Worm (Caenorhabditis elegans) whole organism, young adult: ENCODE measurements around the gene sng-1.
A peak's percentile ranks its signal among the peaks of the same experiment; 100 is the strongest.
"Not testable (repeated sequence)": the region's sequence is repeated elsewhere in the genome, so short reads cannot be mapped to it uniquely, and the experiment has no call there.

Experiments used
- B0336.3 ChIP-seq: fragments of 200-800 bp; sonication (Bioruptor generic); IDR thresholded peaks from 2 replicates; pipeline ENCODE4 v1.3.6; 2022; ENCODE audit warnings: missing genetic modification characterization, missing compliant biosample characterization
- D2030.7 ChIP-seq: fragments of 200-800 bp; sonication (Bioruptor generic); IDR thresholded peaks from 2 replicates; pipeline ENCODE4 v1.3.6; 2022; ENCODE audit warnings: missing genetic modification reagents, missing genetic modification characterization, missing compliant biosample characterization
- F10E7.11 ChIP-seq: sonication (generic microtip); optimal IDR thresholded peaks from 2 replicates; lab custom pipeline; 2017; ENCODE audit warnings: mild to moderate bottlenecking, missing genetic modification characterization, moderate library complexity, missing compliant biosample characterization
- F23B12.7 ChIP-seq: sonication (generic microtip); optimal IDR thresholded peaks from 2 replicates; lab custom pipeline; 2017; ENCODE audit warnings: missing genetic modification characterization, mild to moderate bottlenecking, missing compliant biosample characterization, antibody characterized with exemption, moderate library complexity; ENCODE audit not compliant: insufficient read depth
- F39B2.1 ChIP-seq: fragments of 200-800 bp; sonication (Bioruptor generic); IDR thresholded peaks from 2 replicates; pipeline ENCODE4 v1.3.6; 2022; ENCODE audit warnings: missing genetic modification reagents, missing genetic modification characterization, missing compliant biosample characterization
- F49E8.2 ChIP-seq: sonication (generic microtip); optimal IDR thresholded peaks from 3 replicates; lab custom pipeline; 2017; ENCODE audit warnings: missing genetic modification characterization, mild to moderate bottlenecking, missing compliant biosample characterization, antibody characterized with exemption, moderate library complexity; ENCODE audit not compliant: insufficient read depth
- F52B5.7 ChIP-seq: sonication (generic microtip); optimal IDR thresholded peaks from 2 replicates; lab custom pipeline; 2016; ENCODE audit warnings: mild to moderate bottlenecking, missing genetic modification characterization, missing compliant biosample characterization
- F55B11.4 ChIP-seq: sonication (generic microtip); optimal IDR thresholded peaks from 2 replicates; lab custom pipeline; 2016; ENCODE audit warnings: missing compliant biosample characterization, missing genetic modification characterization, borderline replicate concordance; ENCODE audit not compliant: insufficient read depth
- F57A8.1 ChIP-seq: fragments of 200-800 bp; sonication (Bioruptor generic); optimal IDR thresholded peaks from 2 replicates; lab custom pipeline; 2018; ENCODE audit warnings: mild to moderate bottlenecking, missing genetic modification characterization, moderate library complexity, missing compliant biosample characterization
- F57C9.4 ChIP-seq: sonication (generic microtip); optimal IDR thresholded peaks from 2 replicates; lab custom pipeline; 2017; ENCODE audit warnings: mild to moderate bottlenecking, missing genetic modification characterization, missing compliant biosample characterization
- Y95B8A.8 ChIP-seq: fragments of 200-800 bp; sonication (Bioruptor generic); IDR thresholded peaks from 2 replicates; pipeline ENCODE4 v1.3.6; 2022; ENCODE audit warnings: missing genetic modification reagents, missing genetic modification characterization, missing compliant biosample characterization
- atf-7 ChIP-seq: sonication (generic microtip); optimal IDR thresholded peaks from 2 replicates; lab custom pipeline; 2017; ENCODE audit warnings: mild to moderate bottlenecking, missing genetic modification characterization, missing compliant biosample characterization
- attf-5 ChIP-seq: fragments of 200-800 bp; sonication (Bioruptor generic); optimal IDR thresholded peaks from 2 replicates; lab custom pipeline; 2018; ENCODE audit warnings: mild to moderate bottlenecking, missing genetic modification characterization, missing compliant biosample characterization
- ceh-79 ChIP-seq: sonication (generic microtip); optimal IDR thresholded peaks from 2 replicates; lab custom pipeline; 2017; ENCODE audit warnings: mild to moderate bottlenecking, missing genetic modification characterization, missing compliant biosample characterization
- die-1 ChIP-seq: sonication (generic microtip); optimal IDR thresholded peaks from 2 replicates; lab custom pipeline; 2016; ENCODE audit warnings: missing genotype, mild to moderate bottlenecking, missing genetic modification characterization, missing compliant biosample characterization
- dpl-1 ChIP-seq: fragments of 150-350 bp; optimal IDR thresholded peaks from 2 replicates; lab custom pipeline; 2014; ENCODE audit warnings: missing biosample characterization, missing genetic modification reagents, missing genetic modification characterization
- egl-44 ChIP-seq: fragments of 200-800 bp; sonication (Bioruptor generic); IDR thresholded peaks from 2 replicates; pipeline ENCODE4 v1.3.6; 2022; ENCODE audit warnings: missing genetic modification reagents, missing genetic modification characterization, missing compliant biosample characterization
- ets-4 ChIP-seq: fragments of 200-800 bp; sonication (Bioruptor generic); optimal IDR thresholded peaks from 2 replicates; lab custom pipeline; 2018; ENCODE audit warnings: mild to moderate bottlenecking, missing genetic modification characterization, missing compliant biosample characterization
- gei-17 ChIP-seq: fragments of 200-800 bp; sonication (Bioruptor generic); optimal IDR thresholded peaks from 2 replicates; lab custom pipeline; 2018; ENCODE audit warnings: mild to moderate bottlenecking, missing genetic modification characterization, missing compliant biosample characterization
- him-1 ChIP-seq: sonication (generic microtip); optimal IDR thresholded peaks from 2 replicates; lab custom pipeline; 2016; ENCODE audit warnings: missing genotype, missing genetic modification reagents, missing genetic modification characterization, missing compliant biosample characterization
- hsf-1 ChIP-seq: fragments of 200-800 bp; sonication (Bioruptor generic); IDR thresholded peaks from 2 replicates; pipeline ENCODE4 v1.3.6; 2022; ENCODE audit warnings: missing genetic modification reagents, missing genetic modification characterization, missing compliant biosample characterization
- let-607 ChIP-seq, 2 experiments: fragments of 200-800 bp in 1 of 2; sonication (Bioruptor generic) in 1 of 2; sonication (generic microtip) in 1 of 2; optimal IDR thresholded peaks; 2 replicates each; lab custom pipeline; 2016 to 2018; ENCODE audit warnings: mild to moderate bottlenecking in 2 of 2, missing compliant biosample characterization in 2 of 2, missing genetic modification characterization in 2 of 2, moderate library complexity in 2 of 2, missing genotype in 1 of 2
- lir-1 ChIP-seq: fragments of 200-800 bp; sonication (Bioruptor generic); conservative IDR thresholded peaks from 2 replicates; pipeline ENCODE4 v1.3.6; 2022; ENCODE audit warnings: missing genetic modification reagents, missing genetic modification characterization, missing compliant biosample characterization
- madf-3 ChIP-seq: fragments of 200-800 bp; sonication (Bioruptor generic); IDR thresholded peaks from 2 replicates; pipeline ENCODE4 v1.3.6; 2022; ENCODE audit warnings: missing genetic modification reagents, missing genetic modification characterization, missing compliant biosample characterization
- madf-6 ChIP-seq: fragments of 200-800 bp; sonication (Bioruptor generic); IDR thresholded peaks from 2 replicates; pipeline ENCODE4 v1.3.6; 2022; ENCODE audit warnings: missing genetic modification reagents, missing genetic modification characterization, missing compliant biosample characterization
- madf-8 ChIP-seq: fragments of 200-800 bp; sonication (Bioruptor generic); conservative IDR thresholded peaks from 2 replicates; pipeline ENCODE4 v1.3.6; 2022; ENCODE audit warnings: missing genetic modification reagents, missing genetic modification characterization, missing compliant biosample characterization
- mes-4 ChIP-seq: sonication (generic microtip); optimal IDR thresholded peaks from 2 replicates; lab custom pipeline; 2016; ENCODE audit warnings: missing genotype, missing genetic modification characterization, missing compliant biosample characterization
- nfyb-1 ChIP-seq: fragments of 200-800 bp; sonication (Bioruptor generic); IDR thresholded peaks from 2 replicates; pipeline ENCODE4 v1.3.6; 2022; ENCODE audit warnings: missing genetic modification reagents, missing genetic modification characterization, missing compliant biosample characterization
- rec-8 ChIP-seq, 2 experiments: sonication (generic microtip); optimal IDR thresholded peaks; 2 replicates each; lab custom pipeline; 2016; ENCODE audit warnings: mild to moderate bottlenecking in 2 of 2, missing genetic modification characterization in 2 of 2, missing genetic modification reagents in 2 of 2, missing genotype in 2 of 2, missing biosample characterization in 1 of 2, missing compliant biosample characterization in 1 of 2, moderate library complexity in 1 of 2
- rpc-1 ChIP-seq, 2 experiments: fragments of 150-350 bp in 1 of 2; sonication (generic microtip) in 1 of 2; optimal IDR thresholded peaks; 2 replicates each; lab custom pipeline; 2014 to 2018; ENCODE audit warnings: missing biosample characterization in 1 of 2, missing genetic modification characterization in 1 of 2, missing genetic modification reagents in 1 of 2, missing genotype in 1 of 2
- sea-2 ChIP-seq: fragments of 200-800 bp; sonication (Bioruptor generic); IDR thresholded peaks from 2 replicates; pipeline ENCODE4 v1.3.6; 2022; ENCODE audit warnings: missing genetic modification characterization, missing compliant biosample characterization
- snpc-1.3 ChIP-seq: sonication (generic microtip); optimal IDR thresholded peaks from 2 replicates; lab custom pipeline; 2017; ENCODE audit warnings: missing genetic modification characterization, mild to moderate bottlenecking, missing compliant biosample characterization, antibody characterized with exemption, moderate library complexity, missing genotype, missing genetic modification reagents; ENCODE audit not compliant: insufficient read depth
- snpc-4 ChIP-seq, 5 experiments: fragments of 150-350 bp in 1 of 5; sonication (generic microtip) in 4 of 5; optimal IDR thresholded peaks; 2 replicates each; lab custom pipeline; 2014 to 2018; ENCODE audit warnings: missing genetic modification characterization in 5 of 5, missing biosample characterization in 3 of 5, antibody characterized with exemption in 2 of 5, mild to moderate bottlenecking in 2 of 5, missing compliant biosample characterization in 2 of 5, missing genotype in 2 of 5, moderate library complexity in 2 of 5, missing genetic modification reagents in 1 of 5
- tbp1 ChIP-seq: fragments of 200-800 bp; sonication (Bioruptor generic); optimal IDR thresholded peaks from 2 replicates; lab custom pipeline; 2018; ENCODE audit warnings: mild to moderate bottlenecking, missing genetic modification characterization, missing compliant biosample characterization
- tbx-9 ChIP-seq: sonication (generic microtip); optimal IDR thresholded peaks from 2 replicates; lab custom pipeline; 2016; ENCODE audit warnings: borderline replicate concordance, missing genetic modification characterization, inconsistent platforms, missing compliant biosample characterization
- tlf-1 ChIP-seq: fragments of 200-800 bp; sonication (Bioruptor generic); optimal IDR thresholded peaks from 2 replicates; lab custom pipeline; 2018; ENCODE audit warnings: mild to moderate bottlenecking, missing genetic modification characterization, missing compliant biosample characterization
- zfh-2 ChIP-seq: fragments of 200-800 bp; sonication (Bioruptor generic); conservative IDR thresholded peaks from 2 replicates; pipeline ENCODE4 v1.3.6; 2022; ENCODE audit warnings: missing genetic modification reagents, missing genetic modification characterization, missing compliant biosample characterization
- zim-3 ChIP-seq: sonication (generic microtip); optimal IDR thresholded peaks from 2 replicates; lab custom pipeline; 2017; ENCODE audit warnings: mild to moderate bottlenecking, missing genetic modification characterization, moderate library complexity, missing compliant biosample characterization
- ztf-6 ChIP-seq: fragments of 200-800 bp; sonication (Bioruptor generic); IDR thresholded peaks from 2 replicates; pipeline ENCODE4 v1.3.6; 2022; ENCODE audit warnings: missing genetic modification reagents, missing genetic modification characterization, missing compliant biosample characterization

The sng-1 gene

ce11 chrX:7365267-7365666, 37.9 kb downstream of the sng-1 start, which contains the start of gene C56G3.2:
TSS of gene C56G3.2 (plus strand) at chrX:7365567.
- TF ChIP-seq nfyb-1; gei-17 (GFP tag; lab: Kevin White, UChicago); snpc-1.3 (tag; lab: Kevin White, UChicago): not testable (repeated sequence)

ce11 chrX:7369770-7370169, 42.4 kb downstream of the sng-1 start:
- TF ChIP-seq Y95B8A.8 (GFP tag; lab: Robert Waterston, UW) = no peak
- no peak for TF ChIP-seq sea-2 (GFP tag; lab: Robert Waterston, UW)
- TF ChIP-seq rpc-1 (optimal IDR thresholded peaks at IDR 0.05; lab: Kevin White, UChicago) = no peak
- TF ChIP-seq rpc-1 (tag; optimal IDR thresholded peaks at IDR 0.05; lab: Kevin White, UChicago) = no peak
- TF ChIP-seq madf-6 (GFP tag; lab: Robert Waterston, UW) = no peak
- no peak for TF ChIP-seq F23B12.7 (tag; lab: Kevin White, UChicago)
- no peak for TF ChIP-seq F39B2.1 (GFP tag; lab: Robert Waterston, UW)
- no peak for TF ChIP-seq ceh-79
- TF ChIP-seq snpc-1.3 (tag; lab: Kevin White, UChicago) = no peak
- TF ChIP-seq die-1 (tag; lab: Kevin White, UChicago) = no peak
- TF ChIP-seq tbx-9 = no peak
- no peak for TF ChIP-seq attf-5 (GFP tag; lab: Kevin White, UChicago)
- no peak for TF ChIP-seq B0336.3 (GFP tag; lab: Robert Waterston, UW)
- no peak for TF ChIP-seq atf-7 (tag; lab: Kevin White, UChicago)
- TF ChIP-seq dpl-1 = no peak
- TF ChIP-seq F52B5.7 = no peak
- no peak for TF ChIP-seq F55B11.4
- no peak for TF ChIP-seq F57A8.1 (GFP tag; lab: Kevin White, UChicago)
- TF ChIP-seq, all 124 proteins: peak for 0

DNA sequence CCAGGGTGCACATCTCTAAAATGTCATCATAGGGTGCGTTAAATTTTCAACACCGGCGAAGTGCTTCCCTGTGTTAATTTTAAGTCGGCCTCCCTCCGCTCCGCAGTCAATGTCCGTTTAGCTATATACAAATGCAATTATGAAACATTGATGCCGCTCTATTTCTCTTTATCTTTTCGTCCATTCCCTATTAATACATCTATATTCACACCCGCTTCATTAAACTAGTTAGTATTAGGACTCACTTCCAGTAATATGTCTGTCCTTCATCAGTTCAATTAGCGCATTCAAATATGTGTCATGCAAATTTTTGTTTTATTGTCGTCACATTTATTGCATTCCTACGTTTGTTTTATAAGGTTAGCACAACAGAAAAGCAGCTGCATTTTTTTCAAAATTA, 44.5 kb downstream of the sng-1 start:
- no peak for TF ChIP-seq ets-4 (GFP tag; lab: Kevin White, UChicago)

ce11 chrX:7376941-7377340, 49.5 kb downstream of the sng-1 start, which contains the start of gene npr-8:
TSS of gene npr-8 (plus strand) at chrX:7377302.
- no peak for TF ChIP-seq tbx-9
- TF ChIP-seq madf-8 (GFP tag; lab: Robert Waterston, UW) = no peak
- no peak for TF ChIP-seq ztf-6
- TF ChIP-seq F57C9.4 (tag; lab: Kevin White, UChicago) = no peak

DNA sequence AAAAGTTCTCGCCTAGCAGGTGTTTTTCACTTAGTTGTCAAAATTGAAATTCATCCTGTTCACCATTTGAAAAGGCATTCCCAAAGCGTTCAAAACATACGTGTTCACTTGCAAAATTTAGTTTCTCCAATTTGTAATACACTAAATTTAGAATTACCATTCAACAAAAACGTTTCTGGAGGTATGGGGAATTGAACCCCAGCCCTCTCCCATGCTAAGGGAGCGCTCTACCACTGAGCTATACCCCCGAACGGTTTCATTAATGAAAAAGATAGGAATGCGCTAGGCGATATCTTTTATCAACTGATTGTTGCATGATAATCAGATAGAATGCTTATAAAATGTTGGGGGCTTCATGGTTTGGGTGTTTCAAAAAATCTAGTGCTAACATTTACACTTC, 51.2 kb downstream of the sng-1 start:
- TF ChIP-seq mes-4 (tag; lab: Kevin White, UChicago) (peak; percentile 31), F39B2.1 (GFP tag; lab: Robert Waterston, UW) (no peak), F49E8.2 (tag; lab: Kevin White, UChicago) (no peak), hsf-1 (GFP tag; lab: Robert Waterston, UW) (no peak), him-1 (tag; lab: Kevin White, UChicago) (peak; percentile 78), snpc-4 (GFP tag; optimal IDR thresholded peaks at IDR 0.05; lab: Kevin White, UChicago) (peak; percentile 48), snpc-4 (tag; optimal IDR thresholded peaks at IDR 0.05; lab: Kevin White, UChicago) (no peak), egl-44 (GFP tag; lab: Robert Waterston, UW) (no peak), rpc-1 (optimal IDR thresholded peaks at IDR 0.05; lab: Kevin White, UChicago) (peak; percentile 83), rpc-1 (tag; optimal IDR thresholded peaks at IDR 0.05; lab: Kevin White, UChicago) (peak; percentile 92), Y95B8A.8 (GFP tag; lab: Robert Waterston, UW) (no peak), F10E7.11 (tag; lab: Kevin White, UChicago) (no peak), madf-3 (GFP tag; lab: Robert Waterston, UW) (0 out of 2 replicates have a peak, but pooled peaks have one; percentile 44), zim-3 (no peak), snpc-1.3 (tag; lab: Kevin White, UChicago) (peak; percentile 70), D2030.7 (no peak), nfyb-1 (peak; percentile 55; the same call in 1 of the 2 replicates), tlf-1 (GFP tag; lab: Kevin White, UChicago) (no peak), tbp1 (GFP tag; lab: Kevin White, UChicago) (peak; percentile 87), rec-8 (tag; optimal IDR thresholded peaks at IDR 0.05; lab: Kevin White, UChicago) (peak in 1 of 2 experiments; percentile 26), attf-5 (GFP tag; lab: Kevin White, UChicago) (no peak), gei-17 (GFP tag; lab: Kevin White, UChicago) (no peak), lir-1 (GFP tag; lab: Robert Waterston, UW) (no peak), let-607 (tag; optimal IDR thresholded peaks at IDR 0.05; lab: Kevin White, UChicago) (no peak), zfh-2 (GFP tag; lab: Robert Waterston, UW) (no peak)
